Fruit fly (Drosophila melanogaster): ENCODE measurements around the gene CG6793.

Gene CG6793

DNA sequence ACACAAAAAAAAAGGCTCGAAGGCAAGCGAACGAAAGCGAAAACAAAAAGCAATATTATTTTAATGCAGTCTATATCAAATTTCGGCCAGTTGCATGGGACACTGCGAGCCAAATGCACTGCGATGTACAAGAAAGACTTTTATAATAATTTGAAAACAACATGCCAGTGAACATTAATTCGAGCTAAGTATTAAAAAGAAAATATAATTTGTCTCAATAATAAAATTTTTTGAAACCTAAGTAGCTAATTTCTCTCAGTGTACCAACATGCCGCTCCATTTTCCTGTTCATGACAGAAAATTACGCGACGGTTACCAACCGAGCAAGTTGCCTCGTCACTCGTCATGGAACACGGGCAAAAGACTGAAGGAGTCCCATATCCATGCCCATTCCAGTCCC, 35.2 kb downstream of the CG6793 start (continued):
- TF ChIP-seq sisA (GFP tag; IDR thresholded peaks at IDR 0.05) (peak; percentile 74), CG10959 (GFP tag; IDR thresholded peaks at IDR 0.05) (peak; percentile 88), Atf3 (GFP tag; optimal IDR thresholded peaks at IDR 0.05) (no peak), slbo (GFP tag; IDR thresholded peaks at IDR 0.05) (peak; percentile 44; the same call in 1 of the 2 replicates), CG1603 (tag; optimal IDR thresholded peaks at IDR 0.05) (peak; percentile 35), CG18619 (GFP tag; optimal IDR thresholded peaks at IDR 0.05) (peak; percentile 13), Gug (GFP tag; IDR thresholded peaks at IDR 0.05) (0 out of 4 replicates have a peak, but pooled peaks have one; percentile 12), Spps (tag; optimal IDR thresholded peaks at IDR 0.05) (peak; percentile 3), Nf-YC (tag; optimal IDR thresholded peaks at IDR 0.05) (no peak), pum (GFP tag; optimal IDR thresholded peaks at IDR 0.05) (peak; percentile 49), cwo (GFP tag; optimal IDR thresholded peaks at IDR 0.05) (peak; percentile 31), Hey (tag; optimal IDR thresholded peaks at IDR 0.05) (no peak), CG16813 (GFP tag; IDR thresholded peaks at IDR 0.05; ENCODE audit: partially characterized antibody) (no peak), CG18011 (GFP tag; optimal IDR thresholded peaks at IDR 0.05) (no peak), CG7357 (GFP tag; IDR thresholded peaks at IDR 0.05) (0 out of 3 replicates have a peak, but pooled peaks have one; percentile 29), CG8924 (tag; optimal IDR thresholded peaks at IDR 0.05) (peak; percentile 56), Dek (tag; optimal IDR thresholded peaks at IDR 0.05) (no peak), CG14710 (tag; optimal IDR thresholded peaks at IDR 0.05) (peak; percentile 73), CG16815 (GFP tag; optimal IDR thresholded peaks at IDR 0.05) (peak; percentile 66), zen2 (GFP tag; IDR thresholded peaks at IDR 0.05; ENCODE audit: partially characterized antibody) (no peak), trh (GFP tag; optimal IDR thresholded peaks at IDR 0.05) (peak; percentile 34), B-H2 (GFP tag; optimal IDR thresholded peaks at IDR 0.05) (no peak), Dip3 (GFP tag; optimal IDR thresholded peaks at IDR 0.05) (no peak), H2.0 (GFP tag; IDR thresholded peaks at IDR 0.05) (peak; percentile 43; the same call in 1 of the 2 replicates), sens-2 (GFP tag; IDR thresholded peaks at IDR 0.05) (peak; percentile 53; the same call in 1 of the 2 replicates), B-H1 (GFP tag; IDR thresholded peaks at IDR 0.05) (0 out of 3 replicates have a peak, but pooled peaks have one; percentile 13), ci (GFP tag; IDR thresholded peaks at IDR 0.05) (peak; percentile 88), CG14050 (GFP tag; IDR thresholded peaks at IDR 0.05) (peak; percentile 61), sqz (GFP tag; optimal IDR thresholded peaks at IDR 0.05) (peak; percentile 68), CG9727 (GFP tag; optimal IDR thresholded peaks at IDR 0.05) (peak; percentile 90), CG1024 (GFP tag; IDR thresholded peaks at IDR 0.05) (peak; percentile 51), luna (GFP tag; optimal IDR thresholded peaks at IDR 0.05) (no peak), ewg (GFP tag; optimal IDR thresholded peaks at IDR 0.05) (peak; percentile 30), vvl (GFP tag; IDR thresholded peaks at IDR 0.05) (peak; percentile 81), CG14667 (GFP tag; IDR thresholded peaks at IDR 0.05) (0 out of 2 replicates have a peak, but pooled peaks have one; percentile 12), CG1647 (GFP tag; optimal IDR thresholded peaks at IDR 0.05) (no peak), CG5245 (GFP tag; optimal IDR thresholded peaks at IDR 0.05) (peak; percentile 66), tio (GFP tag; optimal IDR thresholded peaks at IDR 0.05) (peak; percentile 66), CG17359 (tag; optimal IDR thresholded peaks at IDR 0.05) (peak; percentile 67), Vsx1 (GFP tag; optimal IDR thresholded peaks at IDR 0.05) (no peak), nerfin-1 (tag; optimal IDR thresholded peaks at IDR 0.05) (peak; percentile 42), CG10366 (GFP tag; IDR thresholded peaks at IDR 0.05) (peak; percentile 66), Opbp (GFP tag; IDR thresholded peaks at IDR 0.05; ENCODE audit: partially characterized antibody) (no peak), onecut (GFP tag; IDR thresholded peaks at IDR 0.05) (peak; percentile 42; the same call in 1 of the 2 replicates), ac (GFP tag; optimal IDR thresholded peaks at IDR 0.05) (peak; percentile 64), CG34422 (GFP tag; IDR thresholded peaks at IDR 0.05) (peak; percentile 47; the same call in 1 of the 3 replicates), tx (GFP tag; optimal IDR thresholded peaks at IDR 0.05) (no peak), Bteb2 (GFP tag; optimal IDR thresholded peaks at IDR 0.05) (peak; percentile 32), HHEX (GFP tag; optimal IDR thresholded peaks at IDR 0.05) (peak; percentile 48), CG12744 (GFP tag; optimal IDR thresholded peaks at IDR 0.05) (peak; percentile 50), otp (GFP tag; IDR thresholded peaks at IDR 0.05) (0 out of 3 replicates have a peak, but pooled peaks have one; percentile 62)
